Worm (Caenorhabditis elegans): ENCODE data around the gene W09B6.4.

The W09B6.4 gene

DNA sequence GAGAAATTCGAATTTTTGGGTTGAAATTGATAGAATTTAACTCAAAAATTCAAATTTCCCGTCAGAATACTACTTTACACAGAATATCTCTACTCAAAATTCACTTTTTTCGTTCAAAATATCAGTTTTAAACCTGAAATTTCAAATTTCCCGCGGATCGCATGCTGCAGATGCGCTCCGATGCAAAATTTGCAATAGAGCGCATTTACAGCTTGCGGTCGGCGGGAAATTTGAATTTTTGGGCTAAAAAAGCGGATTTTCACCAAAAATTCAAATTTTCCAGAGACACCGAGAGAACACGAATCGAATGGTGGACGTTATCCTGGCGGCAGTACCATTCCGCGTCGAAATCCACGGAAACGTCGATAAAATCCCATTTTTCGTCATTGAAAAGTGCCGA is 15.9 kb downstream of the W09B6.4 start:
- TF ChIP-seq mec-3 (tag; optimal IDR thresholded peaks at IDR 0.05; ENCODE audit: borderline replicate concordance) (no peak), ceh-48 (tag; optimal IDR thresholded peaks at IDR 0.05) (no peak)

DNA sequence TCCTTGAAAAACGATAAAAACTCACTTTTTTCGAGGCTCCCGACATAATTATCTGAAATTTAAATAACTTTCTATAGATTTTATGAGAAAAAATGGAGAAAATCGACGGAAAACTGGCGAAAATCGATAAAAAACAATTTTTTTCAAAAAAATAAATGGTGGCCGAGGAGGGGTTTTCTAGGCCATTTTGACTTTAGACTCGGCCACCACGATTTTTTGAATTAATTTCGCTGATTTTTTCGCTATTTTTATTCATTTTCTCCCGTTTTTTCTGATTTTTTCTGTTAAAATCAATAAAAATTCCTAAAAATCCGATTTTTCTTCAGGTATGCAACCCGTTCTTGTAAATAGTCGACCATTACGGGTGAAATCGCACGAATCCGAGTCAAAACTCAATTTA is 17.4 kb downstream of the W09B6.4 start, which contains the start of the genes sut-1 and eri-3:
Gene sut-1, minus strand, starts transcription at position 58 of the 400 bp plus-strand sequence.
Gene eri-3, plus strand, starts transcription at position 327 of the 400 bp plus-strand sequence.
- TF ChIP-seq zip-5 (tag; optimal IDR thresholded peaks at IDR 0.05) (no peak), ceh-30 (tag; optimal IDR thresholded peaks at IDR 0.05) (no peak), ceh-6 (GFP tag; optimal IDR thresholded peaks at IDR 0.05) (no peak), ahr-1 (tag; optimal IDR thresholded peaks at IDR 0.05) (no peak)

DNA sequence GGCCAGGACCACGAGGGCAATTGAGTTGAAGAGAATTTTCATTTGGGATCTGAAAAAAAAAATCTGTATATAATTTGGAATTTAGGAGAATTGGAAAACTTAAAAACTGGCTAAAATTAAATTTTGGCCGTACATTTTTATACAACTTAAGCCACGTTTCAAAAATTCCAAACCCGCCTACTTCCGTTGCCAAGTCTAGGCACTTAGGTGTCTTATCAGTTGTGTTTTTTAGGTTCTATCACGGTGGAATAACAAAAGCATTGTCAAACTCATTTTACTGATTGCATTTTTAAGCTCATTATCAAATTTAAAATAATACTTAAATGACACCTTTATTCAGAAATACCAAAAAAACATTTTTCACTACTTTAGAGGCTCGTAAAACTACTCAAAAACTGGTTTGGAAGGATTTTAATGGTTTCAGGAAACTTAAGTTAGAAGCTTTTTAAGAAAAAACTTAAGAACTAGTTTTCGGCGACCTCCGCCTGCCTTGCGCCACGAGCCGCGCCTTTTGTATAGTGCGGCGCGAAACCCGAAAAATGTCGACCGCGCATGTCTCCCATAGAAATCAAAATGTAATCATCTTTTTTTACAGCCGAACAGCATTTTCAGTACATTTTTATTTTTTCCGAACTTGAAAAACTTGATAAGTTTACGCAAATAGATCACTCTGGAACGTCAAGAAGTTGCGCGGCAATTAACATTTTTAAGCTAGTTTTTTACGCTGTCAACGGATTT is 22.5 kb downstream of the W09B6.4 start, which contains the start of gene lips-13:
Gene lips-13, minus strand, starts transcription at position 51 of the 738 bp plus-strand sequence.
- TF ChIP-seq Y22D7AL.16 (tag; optimal IDR thresholded peaks at IDR 0.05): no peak
- TF ChIP-seq ceh-24 (tag; optimal IDR thresholded peaks at IDR 0.05): no peak
- TF ChIP-seq ceh-18 (tag; optimal IDR thresholded peaks at IDR 0.05): no peak
- TF ChIP-seq sox-4 (tag; optimal IDR thresholded peaks at IDR 0.05): no peak
- TF ChIP-seq ceh-30 (tag; optimal IDR thresholded peaks at IDR 0.05): no peak
- no peak for TF ChIP-seq ahr-1 (tag; optimal IDR thresholded peaks at IDR 0.05)
- TF ChIP-seq ceh-9 (tag; optimal IDR thresholded peaks at IDR 0.05): no peak
- no peak for TF ChIP-seq lin-11 (tag; optimal IDR thresholded peaks at IDR 0.05)
- TF ChIP-seq pat-9 (tag; optimal IDR thresholded peaks at IDR 0.05): no peak
- no peak for TF ChIP-seq rnt-1 (tag; optimal IDR thresholded peaks at IDR 0.05)
- no peak for TF ChIP-seq fkh-10 (GFP tag; optimal IDR thresholded peaks at IDR 0.05)
- no peak for TF ChIP-seq dve-1 (tag; optimal IDR thresholded peaks at IDR 0.05)
- TF ChIP-seq eyg-1 (tag; optimal IDR thresholded peaks at IDR 0.05): no peak
- TF ChIP-seq lim-6 (tag; optimal IDR thresholded peaks at IDR 0.05): no peak
- TF ChIP-seq ceh-19 (GFP tag; optimal IDR thresholded peaks at IDR 0.05): no peak
- no peak for TF ChIP-seq hlh-6 (tag; optimal IDR thresholded peaks at IDR 0.05)
- no peak for TF ChIP-seq K09A11.1 (tag; optimal IDR thresholded peaks at IDR 0.05; ENCODE audit: insufficient read depth)

DNA sequence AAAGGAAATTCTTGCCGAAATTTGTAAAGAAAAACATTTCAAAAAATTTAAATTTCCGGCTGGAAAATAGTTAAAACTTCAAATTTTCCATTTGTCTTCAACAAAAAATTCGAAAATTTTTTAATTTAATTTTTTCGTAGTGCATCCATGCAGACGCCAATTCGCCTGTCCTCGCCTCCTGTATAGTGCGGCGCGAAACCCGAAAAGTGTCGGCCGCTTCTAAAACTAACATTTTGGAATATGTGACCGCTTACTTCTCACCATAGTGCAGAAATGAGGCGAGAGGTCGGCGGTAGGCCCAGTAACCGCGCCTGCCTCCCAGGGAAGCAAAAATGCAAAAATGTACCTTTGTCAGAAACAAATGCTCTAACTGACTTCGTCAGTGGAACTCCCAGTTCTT is 24.1 kb downstream of the W09B6.4 start:
- TF ChIP-seq elt-4 (tag; optimal IDR thresholded peaks at IDR 0.05) (no peak), F13H6.1 (tag; optimal IDR thresholded peaks at IDR 0.05) (no peak), pag-3 (tag; optimal IDR thresholded peaks at IDR 0.05; ENCODE audit: borderline replicate concordance) (no peak)

DNA sequence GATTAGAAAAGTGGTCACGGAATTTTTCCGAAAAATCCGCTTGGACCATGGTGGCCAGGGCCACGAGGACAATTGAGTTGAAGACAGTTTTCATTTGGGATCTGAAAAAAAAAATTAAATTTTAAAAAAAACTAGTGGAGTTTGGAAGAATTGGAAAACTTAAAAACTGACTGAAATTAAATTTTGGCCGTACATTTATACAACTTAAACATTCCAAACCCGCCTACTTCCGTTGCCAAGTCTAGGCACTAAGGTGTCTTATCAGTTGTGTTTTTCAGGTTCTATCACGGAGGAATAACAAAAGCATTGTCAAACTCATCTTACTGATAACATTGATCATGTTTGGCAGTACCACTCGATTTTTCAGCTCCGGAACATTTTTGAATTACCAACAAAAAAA is 26.5 kb downstream of the W09B6.4 start, which contains the start of gene lips-12:
Gene lips-12, minus strand, starts transcription at position 101 of the 400 bp plus-strand sequence.
- no peak for TF ChIP-seq nhr-232 (tag; optimal IDR thresholded peaks at IDR 0.05)
- no peak for TF ChIP-seq ahr-1 (tag; optimal IDR thresholded peaks at IDR 0.05)
- no peak for TF ChIP-seq hlh-8 (tag; optimal IDR thresholded peaks at IDR 0.05)
- no peak for TF ChIP-seq ceh-9 (tag; optimal IDR thresholded peaks at IDR 0.05)
- TF ChIP-seq lim-6 (tag; optimal IDR thresholded peaks at IDR 0.05): no peak
- TF ChIP-seq C38D4.7 (GFP tag; optimal IDR thresholded peaks at IDR 0.05): no peak
- TF ChIP-seq tbx-2 (tag; optimal IDR thresholded peaks at IDR 0.05): no peak
- TF ChIP-seq fkh-6 (tag; optimal IDR thresholded peaks at IDR 0.05): no peak
- TF ChIP-seq ceh-31 (tag; optimal IDR thresholded peaks at IDR 0.05): no peak
- TF ChIP-seq dve-1 (tag; optimal IDR thresholded peaks at IDR 0.05): no peak
- TF ChIP-seq ceh-22 (tag; optimal IDR thresholded peaks at IDR 0.05): no peak
- TF ChIP-seq ceh-24 (tag; optimal IDR thresholded peaks at IDR 0.05): no peak
- TF ChIP-seq madf-2 (tag; optimal IDR thresholded peaks at IDR 0.05): no peak
- TF ChIP-seq unc-86 (tag; optimal IDR thresholded peaks at IDR 0.05): no peak
- TF ChIP-seq C08G9.2 (tag; optimal IDR thresholded peaks at IDR 0.05): no peak
- TF ChIP-seq hlh-13 (GFP tag; optimal IDR thresholded peaks at IDR 0.05): no peak
- TF ChIP-seq K02D7.2 (tag; optimal IDR thresholded peaks at IDR 0.05): no peak
- TF ChIP-seq ceh-19 (GFP tag; optimal IDR thresholded peaks at IDR 0.05): no peak
- TF ChIP-seq ref-2 (tag; optimal IDR thresholded peaks at IDR 0.05): no peak

All from whole organism, late embryonic.